Fruit fly (Drosophila melanogaster): ENCODE results near the gene CG44002.

DNA sequence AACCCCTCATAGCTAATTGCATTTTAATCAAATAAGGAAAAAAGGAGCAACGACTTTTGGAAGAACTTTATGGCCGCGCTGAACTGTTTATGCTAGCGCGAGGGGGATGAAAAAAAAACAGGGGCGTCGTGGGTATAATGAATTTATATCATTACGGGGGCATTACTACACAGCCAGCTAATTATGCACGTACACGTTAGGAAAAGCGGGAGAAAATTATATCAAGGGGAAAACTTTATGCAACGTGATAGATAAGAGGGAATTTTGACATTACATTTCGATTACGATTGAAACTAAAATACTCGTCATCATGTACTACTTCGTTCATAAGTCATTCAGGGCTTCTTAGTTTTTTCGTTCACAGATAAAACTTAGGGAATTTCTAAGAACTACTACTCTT, 42.6 kb downstream of the CG44002 start, which contains the start of gene CG15403:
- TF ChIP-seq insv (optimal IDR thresholded peaks at IDR 0.05) (no peak), psq (optimal IDR thresholded peaks at IDR 0.05) (no peak), Myc (optimal IDR thresholded peaks at IDR 0.05) (no peak)
